Fruit fly (Drosophila melanogaster) whole organism, embryonic: Measurements from ENCODE around the gene H15.

Experiments
- Abd-B ChIP-seq: fragments of 200-800 bp; sonication (Bioruptor generic); optimal IDR thresholded peaks from 2 replicates; lab custom pipeline; 2018; ENCODE audit warnings: missing biosample characterization, mild to moderate bottlenecking, missing genetic modification characterization, moderate library complexity
- Adf1 ChIP-seq: fragments of 200-800 bp; sonication (Bioruptor generic); IDR thresholded peaks from 2 replicates; pipeline ENCODE4 v1.3.6; 2022; ENCODE audit warnings: missing biosample characterization, missing genetic modification characterization
- Awh ChIP-seq: fragments of 200-800 bp; sonication (Bioruptor generic); IDR thresholded peaks from 2 replicates; pipeline ENCODE4, ENCODE4 v1.3.6; 2022; ENCODE audit warnings: missing biosample characterization, missing genetic modification characterization
- Bdp1 ChIP-seq: fragments of 200-800 bp; sonication (Bioruptor generic); optimal IDR thresholded peaks from 3 replicates; lab custom pipeline; 2016; ENCODE audit warnings: missing biosample characterization, missing genetic modification characterization
- CG10366 ChIP-seq: fragments of 200-800 bp; sonication (Bioruptor generic); IDR thresholded peaks from 2 replicates; pipeline ENCODE4 v1.3.6; 2022; ENCODE audit warnings: missing biosample characterization, missing genetic modification characterization
- CG11093 ChIP-seq: fragments of 200-800 bp; sonication (Bioruptor generic); IDR thresholded peaks from 3 replicates; pipeline ENCODE4 v1.3.6; 2022; ENCODE audit warnings: missing biosample characterization, missing genetic modification characterization
- CG12744 ChIP-seq: fragments of 200-800 bp; sonication (Bioruptor generic); optimal IDR thresholded peaks from 2 replicates; lab custom pipeline; 2016; ENCODE audit warnings: missing biosample characterization, missing genetic modification characterization
- CG13123 ChIP-seq: fragments of 200-800 bp; sonication (Bioruptor generic); optimal IDR thresholded peaks from 2 replicates; lab custom pipeline; 2016; ENCODE audit warnings: missing biosample characterization, missing genetic modification characterization
- CG13424 ChIP-seq: fragments of 200-800 bp; sonication (Bioruptor generic); optimal IDR thresholded peaks from 2 replicates; lab custom pipeline; 2019; ENCODE audit warnings: missing biosample characterization, mild to moderate bottlenecking, missing genetic modification characterization, moderate library complexity
- CG15269 ChIP-seq: fragments of 200-800 bp; sonication (Bioruptor generic); optimal IDR thresholded peaks from 2 replicates; lab custom pipeline; 2018; ENCODE audit warnings: missing biosample characterization, mild to moderate bottlenecking, missing genetic modification characterization, moderate library complexity
- CG1529 ChIP-seq: fragments of 200-800 bp; sonication (Bioruptor generic); optimal IDR thresholded peaks from 3 replicates; lab custom pipeline; 2018; ENCODE audit warnings: missing biosample characterization, missing genetic modification characterization
- CG15479 ChIP-seq: fragments of 200-800 bp; sonication (Bioruptor generic); optimal IDR thresholded peaks from 3 replicates; lab custom pipeline; 2019; ENCODE audit warnings: missing biosample characterization, mild to moderate bottlenecking, missing genetic modification characterization, moderate library complexity
- CG17359 ChIP-seq: fragments of 200-800 bp; sonication (Bioruptor generic); optimal IDR thresholded peaks from 3 replicates; lab custom pipeline; 2018; ENCODE audit warnings: missing biosample characterization, mild to moderate bottlenecking, missing genetic modification characterization, moderate library complexity
- CG2116 ChIP-seq: fragments of 200-800 bp; sonication (Bioruptor generic); optimal IDR thresholded peaks from 3 replicates; lab custom pipeline; 2018; ENCODE audit warnings: missing biosample characterization, mild to moderate bottlenecking, missing genetic modification characterization
- CG2199 ChIP-seq: fragments of 200-800 bp; sonication (Bioruptor generic); IDR thresholded peaks from 3 replicates; pipeline ENCODE4 v1.3.6; 2022; ENCODE audit warnings: missing biosample characterization, missing genetic modification characterization
- CG2678 ChIP-seq: fragments of 200-800 bp; sonication (Bioruptor generic); optimal IDR thresholded peaks from 3 replicates; lab custom pipeline; 2019; ENCODE audit warnings: missing biosample characterization, mild to moderate bottlenecking, missing genetic modification characterization, moderate library complexity
- CG6689 ChIP-seq: fragments of 200-800 bp; sonication (Bioruptor generic); IDR thresholded peaks from 2 replicates; pipeline ENCODE4 v1.3.6; 2022; ENCODE audit warnings: missing biosample characterization, missing genetic modification characterization
- CG7357 ChIP-seq: fragments of 200-800 bp; sonication (Bioruptor generic); IDR thresholded peaks from 3 replicates; pipeline ENCODE4 v1.3.6; 2022; ENCODE audit warnings: missing biosample characterization, missing genetic modification characterization
- CG7745 ChIP-seq: fragments of 200-800 bp; sonication (Bioruptor generic); optimal IDR thresholded peaks from 2 replicates; lab custom pipeline; 2018; ENCODE audit warnings: missing biosample characterization, mild to moderate bottlenecking, missing genetic modification characterization, moderate library complexity
- CG8924 ChIP-seq: fragments of 200-800 bp; optimal IDR thresholded peaks from 3 replicates; lab custom pipeline; 2019; ENCODE audit warnings: missing biosample characterization, mild to moderate bottlenecking, missing genetic modification characterization, moderate library complexity
- CG9876 ChIP-seq: fragments of 200-800 bp; sonication (Bioruptor generic); optimal IDR thresholded peaks from 2 replicates; lab custom pipeline; 2016; ENCODE audit warnings: missing biosample characterization, missing genetic modification characterization
- CkIIα-i1 ChIP-seq: fragments of 200-800 bp; sonication (Bioruptor generic); IDR thresholded peaks from 2 replicates; pipeline ENCODE4 v1.3.6; 2022; ENCODE audit warnings: missing biosample characterization, missing genetic modification characterization
- H2.0 ChIP-seq: fragments of 200-800 bp; sonication (Bioruptor generic); IDR thresholded peaks from 2 replicates; pipeline ENCODE4 v1.3.6; 2022; ENCODE audit warnings: missing biosample characterization, missing genetic modification characterization
- Mes4 ChIP-seq: fragments of 200-800 bp; sonication (Bioruptor generic); optimal IDR thresholded peaks from 2 replicates; lab custom pipeline; 2016; ENCODE audit warnings: missing biosample characterization, missing genetic modification characterization
- Rfx ChIP-seq: fragments of 200-800 bp; sonication (Bioruptor generic); IDR thresholded peaks from 2 replicates; pipeline ENCODE4 v1.3.6; 2022; ENCODE audit warnings: missing biosample characterization, missing genetic modification characterization
- Spps ChIP-seq: fragments of 200-800 bp; sonication (Bioruptor generic); optimal IDR thresholded peaks from 2 replicates; lab custom pipeline; 2018; ENCODE audit warnings: missing biosample characterization, mild to moderate bottlenecking, missing genetic modification characterization
- Xrp1 ChIP-seq: fragments of 200-800 bp; sonication (Bioruptor generic); IDR thresholded peaks from 2 replicates; pipeline ENCODE4 v1.3.6; 2022; ENCODE audit warnings: missing biosample characterization, missing genetic modification characterization
- aop ChIP-seq: fragments of 200-800 bp; sonication (Bioruptor generic); IDR thresholded peaks from 2 replicates; pipeline ENCODE4 v1.3.6; 2022; ENCODE audit warnings: missing biosample characterization, missing genetic modification characterization
- ara ChIP-seq: fragments of 200-800 bp; sonication (Bioruptor generic); IDR thresholded peaks from 2 replicates; pipeline ENCODE4 v1.3.6; 2022; ENCODE audit warnings: missing biosample characterization, missing genetic modification characterization
- az2 ChIP-seq: fragments of 200-800 bp; sonication (Bioruptor generic); optimal IDR thresholded peaks from 3 replicates; lab custom pipeline; 2016; ENCODE audit warnings: missing biosample characterization, missing genetic modification characterization
- ci ChIP-seq: fragments of 200-800 bp; sonication (Bioruptor generic); IDR thresholded peaks from 3 replicates; pipeline ENCODE4 v1.3.6; 2022; ENCODE audit warnings: missing biosample characterization, missing genetic modification characterization
- dan ChIP-seq: fragments of 200-800 bp; sonication (Bioruptor generic); IDR thresholded peaks from 2 replicates; pipeline ENCODE4 v1.3.6; 2022; ENCODE audit warnings: missing biosample characterization, missing genetic modification characterization
- dmrt11E ChIP-seq: fragments of 200-800 bp; sonication (Bioruptor generic); optimal IDR thresholded peaks from 3 replicates; lab custom pipeline; 2018; ENCODE audit warnings: missing biosample characterization, mild to moderate bottlenecking, missing genetic modification characterization, moderate library complexity
- dmrt99B ChIP-seq: fragments of 200-800 bp; sonication (Bioruptor generic); optimal IDR thresholded peaks from 2 replicates; lab custom pipeline; 2018; ENCODE audit warnings: missing biosample characterization, mild to moderate bottlenecking, missing genetic modification characterization, moderate library complexity
- fd96Cb ChIP-seq: fragments of 200-800 bp; sonication (Bioruptor generic); optimal IDR thresholded peaks from 2 replicates; lab custom pipeline; 2018; ENCODE audit warnings: missing biosample characterization, mild to moderate bottlenecking, missing genetic modification characterization, moderate library complexity
- fru ChIP-seq: fragments of >200 bp; optimal IDR thresholded peaks from 2 replicates; lab custom pipeline; 2017
- fu2 ChIP-seq: fragments of 200-800 bp; sonication (Bioruptor generic); optimal IDR thresholded peaks from 2 replicates; lab custom pipeline; 2016; ENCODE audit warnings: missing biosample characterization, missing genetic modification characterization
- gcm2 ChIP-seq: fragments of 200-800 bp; sonication (Bioruptor generic); optimal IDR thresholded peaks from 2 replicates; lab custom pipeline; 2016; ENCODE audit warnings: missing biosample characterization, missing genetic modification characterization
- gem ChIP-seq: fragments of 200-800 bp; sonication (Bioruptor generic); optimal IDR thresholded peaks from 2 replicates; lab custom pipeline; 2019; ENCODE audit warnings: missing biosample characterization, mild to moderate bottlenecking, missing genetic modification characterization, moderate library complexity
- gro ChIP-seq: fragments of 200-800 bp; sonication (Bioruptor generic); optimal IDR thresholded peaks from 2 replicates; lab custom pipeline; 2016; ENCODE audit warnings: missing biosample characterization, missing genetic modification characterization
- gsb-n ChIP-seq: fragments of 200-800 bp; sonication (Bioruptor generic); optimal IDR thresholded peaks from 3 replicates; lab custom pipeline; 2018; ENCODE audit warnings: missing biosample characterization, mild to moderate bottlenecking, missing genetic modification characterization
- her ChIP-seq: fragments of 200-800 bp; sonication (Bioruptor generic); optimal IDR thresholded peaks from 2 replicates; lab custom pipeline; 2016; ENCODE audit warnings: missing biosample characterization, missing genetic modification characterization
- nerfin-2 ChIP-seq: fragments of 200-800 bp; sonication (Bioruptor generic); IDR thresholded peaks from 2 replicates; pipeline ENCODE4 v1.3.6; 2022; ENCODE audit warnings: missing biosample characterization, missing genetic modification characterization; ENCODE audit not compliant: partially characterized antibody
- oc ChIP-seq: fragments of 200-800 bp; sonication (Bioruptor generic); optimal IDR thresholded peaks from 2 replicates; lab custom pipeline; 2018; ENCODE audit warnings: missing biosample characterization, mild to moderate bottlenecking, missing genetic modification characterization, moderate library complexity
- onecut ChIP-seq: fragments of 200-800 bp; sonication (Bioruptor generic); IDR thresholded peaks from 2 replicates; pipeline ENCODE4 v1.3.6; 2022; ENCODE audit warnings: missing biosample characterization, missing genetic modification characterization
- pan ChIP-seq, 4 experiments: fragments of >200 bp in 3 of 4; fragments of 200-800 bp in 1 of 4; sonication (Bioruptor generic) in 1 of 4; optimal IDR thresholded peaks in 3 of 4; IDR thresholded peaks in 1 of 4; 2 replicates each; pipeline versions ENCODE4 v1.3.6 to Lab custom; 2017 to 2022; ENCODE audit warnings: missing biosample characterization in 2 of 4, missing genetic modification characterization in 2 of 4, mixed read lengths in 1 of 4
- sens-2 ChIP-seq: fragments of 200-800 bp; sonication (Bioruptor generic); IDR thresholded peaks from 2 replicates; pipeline ENCODE4 v1.3.6; 2022; ENCODE audit warnings: missing biosample characterization, missing genetic modification characterization
- tin ChIP-seq: fragments of 200-800 bp; sonication (Bioruptor generic); optimal IDR thresholded peaks from 3 replicates; lab custom pipeline; 2016; ENCODE audit warnings: missing biosample characterization, missing genetic modification characterization
- unpg ChIP-seq: fragments of 200-800 bp; sonication (Bioruptor generic); optimal IDR thresholded peaks from 3 replicates; lab custom pipeline; 2018; ENCODE audit warnings: missing biosample characterization, mild to moderate bottlenecking, missing genetic modification characterization, moderate library complexity
- zen ChIP-seq: fragments of 200-800 bp; sonication (Bioruptor generic); optimal IDR thresholded peaks from 3 replicates; lab custom pipeline; 2018; ENCODE audit warnings: missing biosample characterization, mild to moderate bottlenecking, missing genetic modification characterization, moderate library complexity
- zfh1 ChIP-seq: fragments of 200-800 bp; sonication (Bioruptor generic); IDR thresholded peaks from 3 replicates; pipeline ENCODE4 v1.3.6; 2022; ENCODE audit warnings: missing biosample characterization, missing genetic modification characterization

H15 gene

DNA sequence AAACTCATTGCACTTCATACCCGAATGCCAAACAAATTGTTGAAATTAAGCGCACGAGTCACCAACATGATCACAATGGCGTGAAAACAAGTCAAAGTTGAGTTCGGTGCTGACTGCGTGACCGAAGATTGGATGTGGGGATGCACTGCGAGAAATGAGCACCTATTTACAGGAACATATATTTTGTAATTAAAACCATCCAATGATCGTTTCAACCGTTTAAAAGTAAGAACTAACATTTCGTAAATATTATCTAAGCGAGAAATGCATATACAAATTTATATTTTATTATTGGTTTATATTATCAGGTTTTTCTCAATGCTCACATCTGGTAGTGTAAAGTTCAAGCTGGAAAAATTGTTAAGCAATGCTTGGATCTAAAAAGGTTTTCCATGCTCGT lies 25.3 kb upstream of the H15 start (continued):
- peak; percentile 5 for TF ChIP-seq az2 (GFP tag; lab: Kevin White, UChicago)
- peak; percentile 64 for TF ChIP-seq dmrt11E
- TF ChIP-seq zfh1 (GFP tag; lab: Robert Waterston, UW), result peak; percentile 55; the same call in 2 of the 3 replicates
- no peak for TF ChIP-seq CG10366
- no peak for TF ChIP-seq dan
- peak; percentile 17 for TF ChIP-seq dmrt99B (tag; lab: Kevin White, UChicago)
- no peak for TF ChIP-seq gro (GFP tag; lab: Kevin White, UChicago)
- no peak for TF ChIP-seq CG13123 (GFP tag; lab: Kevin White, UChicago)
- no peak for TF ChIP-seq CG2116 (GFP tag; lab: Kevin White, UChicago)
- peak; percentile 28 for TF ChIP-seq Spps
- peak; percentile 35; the same call in 1 of the 2 replicates for TF ChIP-seq Awh
- TF ChIP-seq CG7745, result no peak
- peak; percentile 29 for TF ChIP-seq CG2678 (tag; lab: Kevin White, UChicago)
- TF ChIP-seq pan (optimal IDR thresholded peaks at IDR 0.05; lab: Kevin White, UChicago), result no peak
- TF ChIP-seq pan (GFP tag; optimal IDR thresholded peaks at IDR 0.05 in 1 of 2, IDR thresholded peaks at IDR 0.05 in 1 of 2), result peak in 1 of 2 experiments; percentile 9
- no peak for TF ChIP-seq aop (GFP tag; lab: Robert Waterston, UW)
- no peak for TF ChIP-seq CG2199
- no peak for TF ChIP-seq nerfin-2 (GFP tag; lab: Robert Waterston, UW)
- no peak for TF ChIP-seq CG9876 (GFP tag; lab: Kevin White, UChicago)
- TF ChIP-seq her (GFP tag; lab: Kevin White, UChicago), result no peak
- TF ChIP-seq sens-2 (GFP tag; lab: Robert Waterston, UW), result no peak
- TF ChIP-seq Adf1, result no peak
- peak; percentile 56 for TF ChIP-seq gsb-n (tag; lab: Kevin White, UChicago)
- peak; percentile 53; the same call in 1 of the 2 replicates for TF ChIP-seq Xrp1 (GFP tag; lab: Robert Waterston, UW)
- no peak for TF ChIP-seq onecut (GFP tag; lab: Robert Waterston, UW)
- TF ChIP-seq CG11093 (GFP tag; lab: Robert Waterston, UW), result 0 out of 3 replicates have a peak, but pooled peaks have one; percentile 14
- TF ChIP-seq ci, result 0 out of 3 replicates have a peak, but pooled peaks have one; percentile 37
- no peak for TF ChIP-seq CG15269 (tag; lab: Kevin White, UChicago)
- TF ChIP-seq fu2 (GFP tag; lab: Kevin White, UChicago), result no peak
- no peak for TF ChIP-seq oc (tag; lab: Kevin White, UChicago)
- no peak for TF ChIP-seq gcm2 (GFP tag; lab: Kevin White, UChicago)
- TF ChIP-seq gem, result peak; percentile 52
- TF ChIP-seq CG7357, result no peak
- TF ChIP-seq CG1529, result no peak
- TF ChIP-seq CG12744, result no peak
- TF ChIP-seq fru (lab: Kevin White, UChicago), result no peak
- TF ChIP-seq CG8924 (tag; lab: Kevin White, UChicago), result peak; percentile 14
- TF ChIP-seq Mes4 (GFP tag; lab: Kevin White, UChicago), result no peak
- TF ChIP-seq tin (GFP tag; lab: Kevin White, UChicago), result no peak
- no peak for TF ChIP-seq CkIIα-i1
- TF ChIP-seq ara (GFP tag; lab: Robert Waterston, UW), result peak; percentile 45; the same call in 1 of the 2 replicates
- TF ChIP-seq Rfx (GFP tag; lab: Robert Waterston, UW), result no peak
- no peak for TF ChIP-seq CG17359 (tag; lab: Kevin White, UChicago)
- no peak for TF ChIP-seq zen (tag; lab: Kevin White, UChicago)
- peak; percentile 16 for TF ChIP-seq fd96Cb
- peak; percentile 44; the same call in 1 of the 2 replicates for TF ChIP-seq CG6689 (GFP tag; lab: Robert Waterston, UW)
- no peak for TF ChIP-seq CG15479 (GFP tag; lab: Kevin White, UChicago)
- no peak for TF ChIP-seq Abd-B (GFP tag; lab: Kevin White, UChicago)
- TF ChIP-seq Bdp1 (GFP tag; lab: Kevin White, UChicago), result no peak
- TF ChIP-seq H2.0 (GFP tag; lab: Robert Waterston, UW), result 0 out of 2 replicates have a peak, but pooled peaks have one; percentile 14
- peak; percentile 24 for TF ChIP-seq unpg
- TF ChIP-seq CG13424 (tag; lab: Kevin White, UChicago), result no peak
